Worm (Caenorhabditis elegans): Measurements from ENCODE around the gene F14F9.3.

DNA sequence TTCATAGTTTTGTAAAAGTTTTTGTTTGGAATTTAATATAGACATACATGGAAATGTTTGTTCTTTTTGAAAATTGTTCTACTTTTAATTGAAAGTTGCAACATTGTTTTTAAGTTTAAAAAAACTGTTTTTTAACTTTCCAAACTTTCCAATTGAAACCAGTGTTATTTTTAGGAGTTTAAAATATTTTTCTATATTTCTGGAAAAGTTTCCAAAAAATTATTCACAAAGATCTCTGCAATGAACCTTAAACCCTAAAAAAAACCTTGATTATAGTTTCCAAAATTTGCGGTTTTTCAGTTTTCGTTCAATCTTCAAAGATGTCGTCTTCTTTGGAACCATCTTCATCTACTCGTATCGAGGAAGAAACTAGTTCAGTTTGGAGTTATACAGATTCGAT lies 5.6 kb upstream of the F14F9.3 start, which contains the start of gene F14F9.4:
- TF ChIP-seq ceh-88 (GFP tag; IDR thresholded peaks at IDR 0.05) = no peak
- TF ChIP-seq nhr-11 (tag; optimal IDR thresholded peaks at IDR 0.05) = no peak
- no peak for TF ChIP-seq lin-13 (GFP tag; optimal IDR thresholded peaks at IDR 0.05)
